Worm (Caenorhabditis elegans): ENCODE results near the gene C08B6.3.

DNA sequence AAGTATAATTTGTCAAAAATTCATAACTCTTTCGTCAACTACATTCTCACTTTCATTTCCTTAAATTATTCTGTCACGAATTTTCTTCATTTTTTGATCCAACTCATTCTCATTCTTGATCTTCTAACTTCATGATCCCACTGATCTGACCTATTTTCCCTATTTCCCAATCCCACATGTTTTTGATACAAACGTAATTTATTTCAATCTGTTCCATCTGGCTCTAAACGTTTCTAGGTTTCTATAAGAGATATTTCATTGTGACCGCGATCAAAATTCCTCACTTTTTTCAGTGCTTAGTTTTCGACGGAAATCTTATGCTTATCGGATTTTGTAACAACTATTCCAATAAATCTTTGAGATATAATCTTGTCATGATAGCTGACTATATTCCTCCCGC, 46.4 kb downstream of the C08B6.3 start:
- TF ChIP-seq dao-5 (tag; optimal IDR thresholded peaks at IDR 0.05) (no peak), him-1 (tag; optimal IDR thresholded peaks at IDR 0.05) (no peak), W03F9.2 (tag; optimal IDR thresholded peaks at IDR 0.05) (no peak)

Measured in whole organism, L4/young adult.